Fruit fly (Drosophila melanogaster) whole organism, wandering third instar larva: ENCODE results near the gene CG16890.

Experiments
- CG9705 ChIP-seq: fragments of 200-800 bp; sonication (Bioruptor generic); optimal IDR thresholded peaks from 2 replicates; lab custom pipeline; 2018; ENCODE audit warnings: missing biosample characterization, mild to moderate bottlenecking, missing genetic modification characterization
- Dif ChIP-seq: fragments of 200-275, 200-300 bp; sonication (Bioruptor generic); optimal IDR thresholded peaks from 2 replicates; lab custom pipeline; 2018; ENCODE audit warnings: missing biosample characterization, missing genetic modification characterization; ENCODE audit not compliant: partially characterized antibody
- GATAd ChIP-seq: sonication (Bioruptor generic); optimal IDR thresholded peaks from 2 replicates; lab custom pipeline; 2016; ENCODE audit warnings: missing biosample characterization, missing genetic modification characterization
- HLH106 ChIP-seq: fragments of 200-800 bp; optimal IDR thresholded peaks from 3 replicates; lab custom pipeline; 2019; ENCODE audit warnings: missing biosample characterization, mild to moderate bottlenecking, missing genetic modification characterization, moderate library complexity
- Hnf4 ChIP-seq: fragments of 200-800 bp; sonication (Bioruptor generic); optimal IDR thresholded peaks from 2 replicates; lab custom pipeline; 2016; ENCODE audit warnings: missing biosample characterization, mild to moderate bottlenecking, missing genetic modification characterization
- Hr83 ChIP-seq: fragments of 200-300 bp; sonication (Bioruptor generic); optimal IDR thresholded peaks from 2 replicates; lab custom pipeline; 2016; ENCODE audit warnings: missing biosample characterization, mild to moderate bottlenecking, missing genetic modification characterization, moderate library complexity; ENCODE audit not compliant: poor library complexity, severe bottlenecking
- N ChIP-seq: fragments of >200 bp; optimal IDR thresholded peaks from 2 replicates; lab custom pipeline; 2018; ENCODE audit warnings: missing biosample characterization, missing external identifiers, missing genetic modification characterization
- OdsH ChIP-seq: fragments of 200-800 bp; sonication (Bioruptor generic); optimal IDR thresholded peaks from 2 replicates; lab custom pipeline; 2016; ENCODE audit warnings: missing biosample characterization, mild to moderate bottlenecking, missing genetic modification characterization
- Rel ChIP-seq, 2 experiments: fragments of 200-800 bp; sonication (Bioruptor generic) in 1 of 2; optimal IDR thresholded peaks; 2 replicates in 1 of 2; 3 replicates in 1 of 2; lab custom pipeline; 2016 to 2019; ENCODE audit warnings: mild to moderate bottlenecking in 2 of 2, missing biosample characterization in 2 of 2, missing genetic modification characterization in 2 of 2, moderate library complexity in 1 of 2
- Sp1 ChIP-seq: fragments of 200-800 bp; sonication (Bioruptor generic); optimal IDR thresholded peaks from 3 replicates; lab custom pipeline; 2019; ENCODE audit warnings: missing biosample characterization, mild to moderate bottlenecking, missing genetic modification characterization, moderate library complexity
- Vsx2 ChIP-seq: fragments of 200-300, 225-300 bp; sonication (Bioruptor generic); optimal IDR thresholded peaks from 2 replicates; lab custom pipeline; 2018; ENCODE audit warnings: missing biosample characterization, missing genetic modification characterization; ENCODE audit not compliant: partially characterized antibody
- br ChIP-seq: fragments of 200-800 bp; sonication (Bioruptor generic); optimal IDR thresholded peaks from 2 replicates; lab custom pipeline; 2016; ENCODE audit warnings: missing biosample characterization, missing genetic modification characterization
- dsf ChIP-seq: sonication (Bioruptor generic); optimal IDR thresholded peaks from 2 replicates; lab custom pipeline; 2016; ENCODE audit warnings: missing biosample characterization, missing genetic modification characterization, borderline replicate concordance
- ey ChIP-seq: fragments of 200-800 bp; sonication (Bioruptor generic); optimal IDR thresholded peaks from 2 replicates; lab custom pipeline; 2016; ENCODE audit warnings: missing biosample characterization, missing genetic modification characterization
- foxo ChIP-seq, 2 experiments: fragments of 200-800 bp; sonication (Bioruptor generic); optimal IDR thresholded peaks; 2 replicates in 1 of 2; 3 replicates in 1 of 2; lab custom pipeline; 2016 to 2017; ENCODE audit warnings: missing biosample characterization in 2 of 2, missing genetic modification characterization in 2 of 2
- h ChIP-seq: fragments of 200-800 bp; sonication (Bioruptor generic); optimal IDR thresholded peaks from 3 replicates; lab custom pipeline; 2016; ENCODE audit warnings: missing biosample characterization, mild to moderate bottlenecking, missing genetic modification characterization
- jim ChIP-seq: fragments of 175-275, 200-325 bp; sonication (Bioruptor generic); optimal IDR thresholded peaks from 2 replicates; lab custom pipeline; 2016; ENCODE audit warnings: missing biosample characterization, mild to moderate bottlenecking, missing genetic modification characterization
- pan ChIP-seq: fragments of >200 bp; optimal IDR thresholded peaks from 2 replicates; lab custom pipeline; 2017
- psq ChIP-seq: fragments of 200-800 bp; sonication (Bioruptor generic); optimal IDR thresholded peaks from 3 replicates; lab custom pipeline; 2017; ENCODE audit warnings: missing biosample characterization, mild to moderate bottlenecking, missing genetic modification characterization, moderate library complexity
- rgr ChIP-seq: fragments of 200-800 bp; sonication (Bioruptor generic); optimal IDR thresholded peaks from 3 replicates; lab custom pipeline; 2016; ENCODE audit warnings: missing biosample characterization, mild to moderate bottlenecking, missing genetic modification characterization
- sage ChIP-seq: fragments of 200-800 bp; sonication (Bioruptor generic); optimal IDR thresholded peaks from 2 replicates; lab custom pipeline; 2016; ENCODE audit warnings: missing biosample characterization, mild to moderate bottlenecking, missing genetic modification characterization
- sv ChIP-seq: fragments of 200-800 bp; sonication (Bioruptor generic); optimal IDR thresholded peaks from 3 replicates; lab custom pipeline; 2016; ENCODE audit warnings: missing biosample characterization, missing genetic modification characterization
- tai ChIP-seq: sonication (Bioruptor generic); optimal IDR thresholded peaks from 2 replicates; lab custom pipeline; 2016; ENCODE audit warnings: missing biosample characterization, missing genetic modification characterization
- woc ChIP-seq: sonication (Bioruptor generic); optimal IDR thresholded peaks from 2 replicates; lab custom pipeline; 2016; ENCODE audit warnings: missing biosample characterization, mild to moderate bottlenecking, missing genetic modification characterization

Gene CG16890

DNA sequence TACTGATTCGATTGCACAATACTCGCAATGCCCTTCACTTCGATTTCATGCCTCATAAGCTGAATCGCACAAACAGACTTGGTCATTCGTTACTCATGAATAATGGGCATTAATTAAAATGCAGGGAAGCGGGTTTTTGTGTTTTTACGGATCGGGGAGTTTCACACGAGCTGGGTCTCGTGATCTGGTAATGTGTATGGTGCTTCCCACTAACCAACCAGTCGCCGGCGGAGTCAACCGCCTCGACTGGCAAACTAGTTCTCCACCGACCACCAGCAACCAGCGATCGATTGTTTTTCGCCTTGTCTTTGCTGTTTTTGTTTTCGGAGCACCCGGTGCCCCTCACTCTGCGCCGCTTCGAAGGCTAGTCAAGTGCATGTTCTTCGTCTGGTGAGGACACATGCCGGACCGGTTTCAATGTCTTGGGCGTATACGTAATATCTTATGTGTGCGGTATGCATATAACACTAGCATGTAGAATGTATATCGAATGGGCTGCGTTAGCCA lies 20.5 kb upstream of the CG16890 start:
- no peak for TF ChIP-seq GATAd
- peak; percentile 10 for TF ChIP-seq Hr83 (GFP tag; lab: Kevin White, UChicago)
- TF ChIP-seq Dif, result peak; percentile 4
- no peak for TF ChIP-seq Hnf4 (GFP tag; lab: Kevin White, UChicago)
- TF ChIP-seq br, result no peak
- no peak for TF ChIP-seq Rel (GFP tag; optimal IDR thresholded peaks at IDR 0.05; lab: Kevin White, UChicago)
- TF ChIP-seq Rel (tag; optimal IDR thresholded peaks at IDR 0.05; lab: Kevin White, UChicago), result peak; percentile 8

DNA sequence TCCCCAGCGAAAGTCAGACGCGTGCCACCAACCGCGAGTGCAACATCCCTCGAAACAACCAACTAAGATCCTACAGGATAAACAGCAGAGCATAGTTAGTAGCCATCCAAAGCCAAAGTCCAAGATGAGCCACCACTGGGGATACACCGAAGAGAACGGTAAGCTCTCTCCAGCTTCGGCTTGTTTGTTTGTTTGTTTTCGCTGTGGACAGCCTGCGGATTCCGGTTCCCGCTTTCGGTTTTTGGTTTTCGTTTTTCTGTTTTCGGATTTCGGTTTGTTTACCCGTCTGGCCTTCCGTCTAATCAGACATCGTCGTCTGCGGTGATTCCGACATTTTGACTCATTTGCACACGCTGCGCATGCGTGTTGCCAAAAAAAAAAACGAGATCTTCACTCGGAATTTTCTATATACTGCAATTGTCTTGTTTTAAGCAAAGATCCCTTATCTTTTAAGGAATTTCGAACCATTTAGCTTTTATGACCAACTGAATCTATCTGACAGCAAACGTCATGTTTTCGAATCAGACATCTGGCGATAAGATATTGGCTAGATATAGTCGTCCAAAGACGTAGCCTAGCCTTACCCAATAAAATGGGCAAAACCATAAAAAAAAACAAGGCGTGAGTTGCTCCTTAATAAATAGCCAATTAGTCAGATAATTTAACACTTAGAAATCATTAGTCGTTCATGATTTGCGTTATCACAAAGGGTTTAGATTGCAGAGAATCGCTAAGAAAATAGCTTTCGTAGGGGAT lies 19.8 kb upstream of the CG16890 start:
- TF ChIP-seq tai (GFP tag; lab: Kevin White, UChicago) (no peak), Rel (GFP tag; optimal IDR thresholded peaks at IDR 0.05; lab: Kevin White, UChicago) (no peak), Rel (tag; optimal IDR thresholded peaks at IDR 0.05; lab: Kevin White, UChicago) (peak; percentile 52), foxo (GFP tag; optimal IDR thresholded peaks at IDR 0.05; lab: Kevin White, UChicago) (peak in 1 of 2 experiments; percentile 4), CG9705 (no peak), br (peak; percentile 44), N (GFP tag; lab: Kevin White, UChicago) (no peak)
- TF ChIP-seq, all 38 proteins: peak for 3

DNA sequence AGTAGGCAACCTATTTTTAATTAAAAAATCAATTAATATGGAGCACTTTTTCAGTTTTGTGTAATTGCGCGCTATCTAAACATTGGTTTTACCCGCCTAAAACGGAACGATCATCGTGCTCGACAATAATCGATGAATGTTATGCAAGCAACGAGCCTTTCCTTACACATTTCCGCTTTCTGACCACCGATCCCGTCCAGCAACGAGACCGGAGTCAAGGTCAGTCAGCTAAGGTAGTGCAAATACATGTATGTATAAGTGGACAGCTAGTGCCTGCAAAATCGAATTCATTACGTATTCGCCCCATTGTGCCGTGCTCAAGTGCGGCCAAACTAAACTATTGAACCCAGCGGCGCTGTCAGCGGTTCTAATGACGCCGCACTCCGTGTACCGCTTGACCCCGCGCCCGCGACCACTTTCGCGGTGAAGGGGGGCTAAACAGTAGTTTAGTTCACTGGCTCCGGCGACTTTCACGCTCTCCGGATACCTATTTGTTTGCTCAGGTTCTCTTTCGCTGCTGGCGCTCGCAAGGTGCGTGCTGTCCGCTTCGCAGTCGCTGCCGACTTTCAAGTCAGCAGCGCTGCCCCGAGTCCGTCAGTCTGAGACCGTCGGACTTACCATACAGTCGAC lies 19.0 kb upstream of the CG16890 start, which contains the start of gene CAH1:
Gene CAH1, plus strand, starts transcription at position 595 of the 630 bp plus-strand sequence.
- no peak for TF ChIP-seq psq
- no peak for TF ChIP-seq h (GFP tag; lab: Kevin White, UChicago)
- TF ChIP-seq, all 38 proteins: peak for 0

DNA sequence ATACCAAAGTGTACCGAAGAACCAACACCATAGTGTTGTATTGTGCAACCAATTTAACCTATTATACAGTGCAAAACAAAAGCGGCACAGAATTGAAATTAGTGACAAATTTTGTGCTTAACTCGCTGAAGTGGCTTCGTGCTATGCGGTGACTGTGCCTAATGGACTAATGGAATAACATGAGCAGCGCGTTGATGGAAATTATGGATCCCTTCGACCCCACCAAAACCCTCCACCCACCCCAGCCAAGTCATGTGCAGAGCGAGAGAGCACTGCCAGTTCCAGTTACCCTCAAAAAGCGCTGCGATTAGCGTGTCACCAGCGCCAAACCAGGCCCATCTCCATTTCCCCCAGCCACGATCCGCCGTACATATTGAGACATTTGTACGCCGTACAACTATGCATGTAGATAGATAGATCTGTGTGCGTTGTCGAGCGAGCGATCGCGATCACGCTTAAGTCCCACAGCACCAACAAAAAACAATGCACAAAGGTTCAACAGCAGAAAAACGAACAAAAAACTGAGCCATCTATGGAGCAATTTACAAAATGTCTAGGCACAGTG lies 18.0 kb upstream of the CG16890 start:
- no peak for TF ChIP-seq rgr
- no peak for TF ChIP-seq pan (lab: Kevin White, UChicago)
- TF ChIP-seq Vsx2 (GFP tag; lab: Kevin White, UChicago), result no peak
- no peak for TF ChIP-seq ey (GFP tag; lab: Kevin White, UChicago)
- TF ChIP-seq Sp1, result no peak
- no peak for TF ChIP-seq CG9705
- TF ChIP-seq sage, result no peak
- TF ChIP-seq woc, result no peak

DNA sequence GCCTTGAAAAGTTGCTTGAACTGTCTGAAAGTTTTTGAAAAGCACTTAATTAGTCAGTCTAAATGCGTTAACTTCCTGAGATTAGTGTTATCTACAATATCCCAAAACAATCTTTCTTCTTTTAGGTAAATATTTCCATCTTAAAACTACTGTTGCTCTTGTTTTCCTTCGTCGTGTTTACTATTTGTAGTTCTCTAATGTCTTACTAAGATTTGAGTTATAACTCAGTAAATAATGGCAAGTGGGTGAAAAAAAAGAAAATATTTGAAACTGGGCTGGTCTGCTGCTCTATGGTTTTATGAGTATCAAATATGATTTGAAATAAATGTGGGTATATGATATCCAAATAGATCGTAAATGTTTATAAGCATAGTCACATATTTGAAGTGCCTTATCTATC lies 17.0 kb upstream of the CG16890 start:
- no peak for TF ChIP-seq HLH106
- TF ChIP-seq dsf (GFP tag; lab: Kevin White, UChicago), result no peak
- TF ChIP-seq GATAd, result no peak
- TF ChIP-seq br, result no peak
- no peak for TF ChIP-seq Hnf4 (GFP tag; lab: Kevin White, UChicago)
- no peak for TF ChIP-seq N (GFP tag; lab: Kevin White, UChicago)
- no peak for TF ChIP-seq pan (lab: Kevin White, UChicago)
- TF ChIP-seq sv (GFP tag; lab: Kevin White, UChicago), result no peak
- TF ChIP-seq Rel (GFP tag; optimal IDR thresholded peaks at IDR 0.05; lab: Kevin White, UChicago), result no peak
- no peak for TF ChIP-seq Rel (tag; optimal IDR thresholded peaks at IDR 0.05; lab: Kevin White, UChicago)
- no peak for TF ChIP-seq CG9705
- TF ChIP-seq h (GFP tag; lab: Kevin White, UChicago), result no peak
- TF ChIP-seq rgr, result no peak
- no peak for TF ChIP-seq woc
- no peak for TF ChIP-seq tai (GFP tag; lab: Kevin White, UChicago)
- no peak for TF ChIP-seq OdsH (GFP tag; lab: Kevin White, UChicago)
- no peak for TF ChIP-seq Dif
- no peak for TF ChIP-seq Sp1
- no peak for TF ChIP-seq foxo (GFP tag; optimal IDR thresholded peaks at IDR 0.05; lab: Kevin White, UChicago)
- TF ChIP-seq jim (GFP tag; lab: Kevin White, UChicago), result no peak
- no peak for TF ChIP-seq ey (GFP tag; lab: Kevin White, UChicago)

DNA sequence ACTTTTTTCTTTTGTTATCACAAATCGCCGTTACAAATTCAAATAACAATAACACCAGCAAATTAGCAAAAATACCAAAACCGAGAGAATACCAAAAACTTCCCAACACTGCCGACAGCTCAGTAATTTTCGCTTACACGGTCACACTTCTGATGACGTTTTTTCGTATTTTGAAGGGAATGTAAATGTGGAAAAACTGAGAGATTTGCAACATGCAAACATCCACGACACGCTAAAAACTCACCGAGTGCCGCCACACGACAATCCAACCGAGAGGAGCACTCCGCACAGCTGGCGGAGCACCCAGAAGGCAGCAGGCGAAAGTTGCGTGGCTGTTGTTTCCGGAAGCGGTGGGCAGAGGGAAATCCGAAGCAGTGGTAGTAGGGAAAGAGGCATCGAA lies 9.3 kb upstream of the CG16890 start, which contains the start of gene Sec71:
Gene Sec71, plus strand, starts transcription at position 117 of the 400 bp plus-strand sequence.
- TF ChIP-seq HLH106, result no peak
- TF ChIP-seq Rel (GFP tag; optimal IDR thresholded peaks at IDR 0.05; lab: Kevin White, UChicago), result no peak
- TF ChIP-seq Rel (tag; optimal IDR thresholded peaks at IDR 0.05; lab: Kevin White, UChicago), result peak; percentile 47
